Fruit fly (Drosophila melanogaster) whole organism, embryonic: ENCODE results near the gene nudE.

Source experiments
- Adf1 ChIP-seq: fragments of 200-800 bp; sonication (Bioruptor generic); IDR thresholded peaks from 2 replicates; pipeline ENCODE4 v1.3.6; 2022; ENCODE audit warnings: missing biosample characterization, missing genetic modification characterization
- B-H1 ChIP-seq: fragments of 200-800 bp; sonication (Bioruptor generic); IDR thresholded peaks from 3 replicates; pipeline ENCODE4 v1.3.6; 2022; ENCODE audit warnings: missing biosample characterization, missing genetic modification characterization
- Bdp1 ChIP-seq: fragments of 200-800 bp; sonication (Bioruptor generic); optimal IDR thresholded peaks from 3 replicates; lab custom pipeline; 2016; ENCODE audit warnings: missing biosample characterization, missing genetic modification characterization
- Bgb ChIP-seq: fragments of 200-800 bp; sonication (Bioruptor generic); IDR thresholded peaks from 2 replicates; pipeline ENCODE4 v1.3.6; 2022; ENCODE audit warnings: missing biosample characterization, missing genetic modification characterization; ENCODE audit not compliant: partially characterized antibody
- CG10462 ChIP-seq: fragments of 200-800 bp; sonication (Bioruptor generic); optimal IDR thresholded peaks from 2 replicates; lab custom pipeline; 2016; ENCODE audit warnings: missing biosample characterization, missing genetic modification characterization
- CG11398 ChIP-seq: fragments of 200-800 bp; sonication (Bioruptor generic); optimal IDR thresholded peaks from 2 replicates; lab custom pipeline; 2016; ENCODE audit warnings: missing biosample characterization, missing genetic modification characterization
- CG1529 ChIP-seq: fragments of 200-800 bp; sonication (Bioruptor generic); optimal IDR thresholded peaks from 3 replicates; lab custom pipeline; 2018; ENCODE audit warnings: missing biosample characterization, missing genetic modification characterization
- CG33213 ChIP-seq: fragments of 200-800 bp; sonication (Bioruptor generic); optimal IDR thresholded peaks from 3 replicates; lab custom pipeline; 2016; ENCODE audit warnings: missing biosample characterization, missing genetic modification characterization
- CG34422 ChIP-seq: fragments of 200-800 bp; sonication (Bioruptor generic); IDR thresholded peaks from 3 replicates; pipeline ENCODE4 v1.3.6; 2022; ENCODE audit warnings: missing biosample characterization, missing genetic modification characterization
- CG4282 ChIP-seq: fragments of 200-800 bp; sonication (Bioruptor generic); optimal IDR thresholded peaks from 2 replicates; lab custom pipeline; 2016; ENCODE audit warnings: missing biosample characterization, missing genetic modification characterization
- CG5953 ChIP-seq: fragments of 200-800 bp; sonication (Bioruptor generic); IDR thresholded peaks from 2 replicates; pipeline ENCODE4 v1.3.6; 2022; ENCODE audit warnings: missing biosample characterization, missing genetic modification characterization
- CG7839 ChIP-seq: fragments of 200-800 bp; sonication (Bioruptor generic); optimal IDR thresholded peaks from 3 replicates; lab custom pipeline; 2018; ENCODE audit warnings: missing biosample characterization, mild to moderate bottlenecking, missing genetic modification characterization, moderate library complexity
- CG9817 ChIP-seq: fragments of 200-800 bp; sonication (Bioruptor generic); optimal IDR thresholded peaks from 2 replicates; lab custom pipeline; 2018; ENCODE audit warnings: missing biosample characterization, mild to moderate bottlenecking, missing genetic modification characterization, moderate library complexity
- CG9932 ChIP-seq: fragments of 200-800 bp; sonication (Bioruptor generic); IDR thresholded peaks from 2 replicates; pipeline ENCODE4 v1.3.6; 2022; ENCODE audit warnings: missing biosample characterization, missing genetic modification characterization
- Dfd ChIP-seq, 2 experiments: fragments of >200 bp; optimal IDR thresholded peaks; 2 replicates each; lab custom pipeline; 2017; ENCODE audit warnings: missing biosample characterization in 2 of 2, missing genetic modification characterization in 2 of 2
- Hmr ChIP-seq: fragments of 200-800 bp; sonication (Bioruptor generic); optimal IDR thresholded peaks from 3 replicates; lab custom pipeline; 2017; ENCODE audit warnings: mild to moderate bottlenecking, missing biosample characterization, missing genetic modification reagents, missing genetic modification characterization
- Hr78 ChIP-seq, 2 experiments: fragments of 200-800 bp in 1 of 2; fragments of >200 bp in 1 of 2; sonication (Bioruptor generic) in 1 of 2; optimal IDR thresholded peaks; 2 replicates each; lab custom pipeline; 2017 to 2019; ENCODE audit warnings: missing biosample characterization in 2 of 2, missing genetic modification characterization in 2 of 2, mild to moderate bottlenecking in 1 of 2, moderate library complexity in 1 of 2
- Sin3A ChIP-seq: fragments of >200 bp; optimal IDR thresholded peaks from 2 replicates; lab custom pipeline; 2018
- Sox102F ChIP-seq: fragments of 200-800 bp; sonication (Bioruptor generic); optimal IDR thresholded peaks from 2 replicates; lab custom pipeline; 2018; ENCODE audit warnings: missing biosample characterization, mild to moderate bottlenecking, missing genetic modification characterization, moderate library complexity
- Sry-δ ChIP-seq: fragments of 200-800 bp; sonication (Bioruptor generic); optimal IDR thresholded peaks from 2 replicates; lab custom pipeline; 2016; ENCODE audit warnings: missing biosample characterization, missing genetic modification characterization
- Xbp1 ChIP-seq: fragments of 200-800 bp; sonication (Bioruptor generic); optimal IDR thresholded peaks from 3 replicates; lab custom pipeline; 2016; ENCODE audit warnings: missing biosample characterization, mild to moderate bottlenecking, missing genetic modification characterization
- Xrp1 ChIP-seq: fragments of 200-800 bp; sonication (Bioruptor generic); IDR thresholded peaks from 2 replicates; pipeline ENCODE4 v1.3.6; 2022; ENCODE audit warnings: missing biosample characterization, missing genetic modification characterization
- ab ChIP-seq: fragments of 200-800 bp; sonication (Bioruptor generic); optimal IDR thresholded peaks from 2 replicates; lab custom pipeline; 2016; ENCODE audit warnings: missing biosample characterization, missing genetic modification characterization
- abd-A ChIP-seq: fragments of 200-800 bp; sonication (Bioruptor generic); optimal IDR thresholded peaks from 3 replicates; lab custom pipeline; 2019; ENCODE audit warnings: missing biosample characterization, mild to moderate bottlenecking, missing genetic modification characterization, moderate library complexity
- amos ChIP-seq: fragments of 200-800 bp; sonication (Bioruptor generic); IDR thresholded peaks from 2 replicates; pipeline ENCODE4 v1.3.6; 2022; ENCODE audit warnings: missing biosample characterization, missing genetic modification characterization; ENCODE audit not compliant: partially characterized antibody
- bcd ChIP-seq: fragments of 200-800 bp; sonication (Bioruptor generic); optimal IDR thresholded peaks from 2 replicates; lab custom pipeline; 2017; ENCODE audit warnings: missing biosample characterization, mild to moderate bottlenecking, missing genetic modification characterization
- btn ChIP-seq: fragments of 200-800 bp; sonication (Bioruptor generic); optimal IDR thresholded peaks from 2 replicates; lab custom pipeline; 2016; ENCODE audit warnings: missing biosample characterization, missing genetic modification characterization
- caup ChIP-seq: fragments of 200-800 bp; sonication (Bioruptor generic); optimal IDR thresholded peaks from 3 replicates; lab custom pipeline; 2017; ENCODE audit warnings: missing biosample characterization, mild to moderate bottlenecking, missing genetic modification characterization, moderate library complexity; ENCODE audit not compliant: severe bottlenecking
- cg ChIP-seq: fragments of 200-800 bp; sonication (Bioruptor generic); optimal IDR thresholded peaks from 3 replicates; lab custom pipeline; 2019; ENCODE audit warnings: missing biosample characterization, mild to moderate bottlenecking, missing genetic modification characterization, moderate library complexity
- crc ChIP-seq: fragments of 200-800 bp; sonication (Bioruptor generic); optimal IDR thresholded peaks from 2 replicates; lab custom pipeline; 2016; ENCODE audit warnings: missing biosample characterization, missing genetic modification characterization
- dmrt99B ChIP-seq: fragments of 200-800 bp; sonication (Bioruptor generic); optimal IDR thresholded peaks from 2 replicates; lab custom pipeline; 2018; ENCODE audit warnings: missing biosample characterization, mild to moderate bottlenecking, missing genetic modification characterization, moderate library complexity
- emc ChIP-seq: fragments of 200-800 bp; sonication (Bioruptor generic); optimal IDR thresholded peaks from 2 replicates; lab custom pipeline; 2016; ENCODE audit warnings: missing biosample characterization, missing genetic modification characterization
- ems ChIP-seq: fragments of 200-800 bp; sonication (Bioruptor generic); optimal IDR thresholded peaks from 3 replicates; lab custom pipeline; 2016; ENCODE audit warnings: missing biosample characterization, missing genetic modification characterization
- exex ChIP-seq: fragments of 200-800 bp; sonication (Bioruptor generic); optimal IDR thresholded peaks from 4 replicates; lab custom pipeline; 2018; ENCODE audit warnings: missing biosample characterization, mild to moderate bottlenecking, missing genetic modification characterization, moderate library complexity
- grau ChIP-seq: fragments of 200-800 bp; optimal IDR thresholded peaks from 3 replicates; lab custom pipeline; 2019; ENCODE audit warnings: missing biosample characterization, mild to moderate bottlenecking, missing genetic modification characterization, moderate library complexity
- gro ChIP-seq: fragments of 200-800 bp; sonication (Bioruptor generic); optimal IDR thresholded peaks from 2 replicates; lab custom pipeline; 2016; ENCODE audit warnings: missing biosample characterization, missing genetic modification characterization
- ham ChIP-seq: fragments of 200-800 bp; sonication (Bioruptor generic); IDR thresholded peaks from 2 replicates; pipeline ENCODE4 v1.3.6; 2022; ENCODE audit warnings: missing biosample characterization, missing genetic modification characterization
- jumu ChIP-seq: fragments of 200-800 bp; sonication (Bioruptor generic); optimal IDR thresholded peaks from 3 replicates; lab custom pipeline; 2016; ENCODE audit warnings: missing biosample characterization, missing genetic modification characterization
- lola ChIP-seq, 3 experiments: fragments of >200 bp in 2 of 3; fragments of 200-800 bp in 1 of 3; sonication (Bioruptor generic) in 1 of 3; optimal IDR thresholded peaks; 2 replicates each; lab custom pipeline; 2017 to 2019; ENCODE audit warnings: missing biosample characterization in 3 of 3, missing genetic modification characterization in 3 of 3, mild to moderate bottlenecking in 1 of 3, moderate library complexity in 1 of 3
- nmo ChIP-seq: fragments of 200-800 bp; sonication (Bioruptor generic); optimal IDR thresholded peaks from 2 replicates; lab custom pipeline; 2018; ENCODE audit warnings: missing biosample characterization, mild to moderate bottlenecking, missing genetic modification characterization, moderate library complexity
- phol ChIP-seq: fragments of 200-800 bp; sonication (Bioruptor generic); optimal IDR thresholded peaks from 3 replicates; lab custom pipeline; 2018; ENCODE audit warnings: missing biosample characterization, mild to moderate bottlenecking, missing genetic modification characterization, moderate library complexity
- pum ChIP-seq: fragments of 200-800 bp; sonication (Bioruptor generic); optimal IDR thresholded peaks from 2 replicates; lab custom pipeline; 2016; ENCODE audit warnings: missing biosample characterization, missing genetic modification characterization
- pzg ChIP-seq: fragments of 200-800 bp; sonication (Bioruptor generic); optimal IDR thresholded peaks from 3 replicates; lab custom pipeline; 2018; ENCODE audit warnings: missing biosample characterization, mild to moderate bottlenecking, missing genetic modification characterization, moderate library complexity
- ranshi ChIP-seq: fragments of 200-800 bp; sonication (Bioruptor generic); IDR thresholded peaks from 2 replicates; pipeline ENCODE4 v1.3.6; 2022; ENCODE audit warnings: missing biosample characterization, missing genetic modification characterization
- shn ChIP-seq: fragments of 200-800 bp; sonication (Bioruptor generic); optimal IDR thresholded peaks from 3 replicates; lab custom pipeline; 2016; ENCODE audit warnings: missing biosample characterization, missing genetic modification characterization
- sisA ChIP-seq: fragments of 200-800 bp; sonication (Bioruptor generic); IDR thresholded peaks from 2 replicates; pipeline ENCODE4 v1.3.6; 2022; ENCODE audit warnings: missing biosample characterization, missing genetic modification characterization
- slbo ChIP-seq: fragments of 200-800 bp; sonication (Bioruptor generic); IDR thresholded peaks from 2 replicates; pipeline ENCODE4 v1.3.6; 2022; ENCODE audit warnings: missing biosample characterization, missing genetic modification characterization
- stc ChIP-seq: fragments of 200-800 bp; sonication (Bioruptor generic); IDR thresholded peaks from 2 replicates; pipeline ENCODE4 v1.3.6; 2022; ENCODE audit warnings: missing biosample characterization, missing genetic modification characterization
- unpg ChIP-seq: fragments of 200-800 bp; sonication (Bioruptor generic); optimal IDR thresholded peaks from 3 replicates; lab custom pipeline; 2018; ENCODE audit warnings: missing biosample characterization, mild to moderate bottlenecking, missing genetic modification characterization, moderate library complexity
- vnd ChIP-seq: fragments of 200-800 bp; sonication (Bioruptor generic); IDR thresholded peaks from 3 replicates; pipeline ENCODE4 v1.3.6; 2022; ENCODE audit warnings: missing biosample characterization, missing genetic modification characterization; ENCODE audit not compliant: partially characterized antibody

Gene nudE

dm6 chr3L:9899046-9899659 lies at the start of gene nudE (continued):
- TF ChIP-seq cg = peak; percentile 11
- peak; percentile 22; the same call in 1 of the 2 replicates for TF ChIP-seq Bgb
- peak; percentile 56 for TF ChIP-seq caup
- TF ChIP-seq vnd (GFP tag; lab: Robert Waterston, UW) = no peak
- TF ChIP-seq pzg (GFP tag; lab: Kevin White, UChicago) = peak; percentile 64
- TF ChIP-seq ham = no peak
- no peak for TF ChIP-seq lola (GFP tag; optimal IDR thresholded peaks at IDR 0.05; lab: Kevin White, UChicago)
- no peak for TF ChIP-seq ems
- TF ChIP-seq ranshi = 0 out of 2 replicates have a peak, but pooled peaks have one; percentile 35
- TF ChIP-seq dmrt99B = no peak
- TF ChIP-seq Sox102F (GFP tag; lab: Kevin White, UChicago) = no peak
- peak; percentile 50; the same call in 1 of the 2 replicates for TF ChIP-seq Adf1
- TF ChIP-seq Hmr (GFP tag; lab: Kevin White, UChicago) = peak; percentile 21
- no peak for TF ChIP-seq Hr78 (GFP tag; optimal IDR thresholded peaks at IDR 0.05; lab: Kevin White, UChicago)
- no peak for TF ChIP-seq CG5953 (GFP tag; lab: Robert Waterston, UW)
- peak; percentile 32 for TF ChIP-seq CG9817
- TF ChIP-seq Sin3A (lab: Kevin White, UChicago) = peak; percentile 51
- no peak for TF ChIP-seq B-H1
- peak; percentile 49; the same call in 1 of the 2 replicates for TF ChIP-seq slbo (GFP tag; lab: Robert Waterston, UW)
- peak; percentile 55; the same call in 1 of the 3 replicates for TF ChIP-seq CG34422 (GFP tag; lab: Robert Waterston, UW)
- peak; percentile 37 for TF ChIP-seq unpg (GFP tag; lab: Kevin White, UChicago)
- peak; percentile 32 for TF ChIP-seq nmo (GFP tag; lab: Kevin White, UChicago)
- TF ChIP-seq Dfd (GFP tag; optimal IDR thresholded peaks at IDR 0.05; lab: Kevin White, UChicago) = no peak
- TF ChIP-seq bcd (GFP tag; lab: Kevin White, UChicago) = peak; percentile 13
- no peak for TF ChIP-seq stc (GFP tag; lab: Robert Waterston, UW)
- peak; percentile 52 for TF ChIP-seq CG33213 (GFP tag; lab: Kevin White, UChicago)
- 0 out of 2 replicates have a peak, but pooled peaks have one; percentile 22 for TF ChIP-seq amos (GFP tag; lab: Robert Waterston, UW)
- peak; percentile 50 for TF ChIP-seq CG4282 (GFP tag; lab: Kevin White, UChicago)
- no peak for TF ChIP-seq pum (GFP tag; lab: Kevin White, UChicago)
- peak; percentile 28 for TF ChIP-seq CG7839 (tag; lab: Kevin White, UChicago)
- peak; percentile 26 for TF ChIP-seq jumu (GFP tag; lab: Kevin White, UChicago)
- TF ChIP-seq phol (tag; lab: Kevin White, UChicago) = peak; percentile 24
- peak; percentile 31 for TF ChIP-seq Xbp1
- TF ChIP-seq btn (GFP tag; lab: Kevin White, UChicago) = no peak
- TF ChIP-seq CG9932 = peak; percentile 65
- TF ChIP-seq abd-A (tag; lab: Kevin White, UChicago) = no peak
- TF ChIP-seq CG1529 (GFP tag; lab: Kevin White, UChicago) = no peak
- TF ChIP-seq emc (GFP tag; lab: Kevin White, UChicago) = no peak
- peak; percentile 30 for TF ChIP-seq gro (GFP tag; lab: Kevin White, UChicago)
- no peak for TF ChIP-seq shn
- peak; percentile 18; the same call in 1 of the 2 replicates for TF ChIP-seq sisA (GFP tag; lab: Robert Waterston, UW)
- TF ChIP-seq CG11398 = no peak
- peak; percentile 25 for TF ChIP-seq grau (tag; lab: Kevin White, UChicago)
- 0 out of 2 replicates have a peak, but pooled peaks have one; percentile 21 for TF ChIP-seq Xrp1 (GFP tag; lab: Robert Waterston, UW)
- TF ChIP-seq Bdp1 (GFP tag; lab: Kevin White, UChicago) = no peak
- peak; percentile 46 for TF ChIP-seq Sry-δ (GFP tag; lab: Kevin White, UChicago)
- TF ChIP-seq ab (GFP tag; lab: Kevin White, UChicago) = peak; percentile 3
- peak; percentile 21 for TF ChIP-seq crc (GFP tag; lab: Kevin White, UChicago)
- no peak for TF ChIP-seq CG10462 (GFP tag; lab: Kevin White, UChicago)
- TF ChIP-seq exex (tag; lab: Kevin White, UChicago) = no peak
